Fruit fly (Drosophila melanogaster): ENCODE data around the gene Taf12.

Gene Taf12

dm6 chr3R:11649449-11649848 is 30.0 kb downstream of the Taf12 start:
- peak; percentile 48 for TF ChIP-seq CG11617 (GFP tag; optimal IDR thresholded peaks at IDR 0.05)
- TF ChIP-seq CG33017 (tag; optimal IDR thresholded peaks at IDR 0.05): peak; percentile 84
- peak; percentile 36 for TF ChIP-seq pad (GFP tag; optimal IDR thresholded peaks at IDR 0.05)
- TF ChIP-seq bab1 (GFP tag; optimal IDR thresholded peaks at IDR 0.05): peak; percentile 82
- peak; percentile 45 for TF ChIP-seq toe (GFP tag; optimal IDR thresholded peaks at IDR 0.05)
- peak; percentile 70 for TF ChIP-seq CG14711 (tag; optimal IDR thresholded peaks at IDR 0.05)
- no peak for TF ChIP-seq ovo (GFP tag; optimal IDR thresholded peaks at IDR 0.05)
- peak; percentile 84 for TF ChIP-seq CG7045 (GFP tag; optimal IDR thresholded peaks at IDR 0.05)
- no peak for TF ChIP-seq kay (GFP tag; ENCODE audit: borderline replicate concordance)
- peak; percentile 80 for TF ChIP-seq CG12768 (GFP tag; optimal IDR thresholded peaks at IDR 0.05)
- peak; percentile 68 for TF ChIP-seq Clk (GFP tag; optimal IDR thresholded peaks at IDR 0.05)
- peak; percentile 82 for TF ChIP-seq CG7101 (tag; optimal IDR thresholded peaks at IDR 0.05)
- peak; percentile 33 for TF ChIP-seq Crg-1 (GFP tag; optimal IDR thresholded peaks at IDR 0.05)
- no peak for TF ChIP-seq cic (GFP tag; optimal IDR thresholded peaks at IDR 0.05)
- TF ChIP-seq Mnt (GFP tag; optimal IDR thresholded peaks at IDR 0.05): no peak
- no peak for TF ChIP-seq tj (GFP tag; optimal IDR thresholded peaks at IDR 0.05)
- TF ChIP-seq Hr96 (GFP tag; optimal IDR thresholded peaks at IDR 0.05): peak; percentile 48
- peak; percentile 72 for TF ChIP-seq CG5204 (GFP tag; optimal IDR thresholded peaks at IDR 0.05)
- peak; percentile 50 for TF ChIP-seq CG1620 (GFP tag; optimal IDR thresholded peaks at IDR 0.05)
- no peak for TF ChIP-seq cnc (optimal IDR thresholded peaks at IDR 0.05)

DNA sequence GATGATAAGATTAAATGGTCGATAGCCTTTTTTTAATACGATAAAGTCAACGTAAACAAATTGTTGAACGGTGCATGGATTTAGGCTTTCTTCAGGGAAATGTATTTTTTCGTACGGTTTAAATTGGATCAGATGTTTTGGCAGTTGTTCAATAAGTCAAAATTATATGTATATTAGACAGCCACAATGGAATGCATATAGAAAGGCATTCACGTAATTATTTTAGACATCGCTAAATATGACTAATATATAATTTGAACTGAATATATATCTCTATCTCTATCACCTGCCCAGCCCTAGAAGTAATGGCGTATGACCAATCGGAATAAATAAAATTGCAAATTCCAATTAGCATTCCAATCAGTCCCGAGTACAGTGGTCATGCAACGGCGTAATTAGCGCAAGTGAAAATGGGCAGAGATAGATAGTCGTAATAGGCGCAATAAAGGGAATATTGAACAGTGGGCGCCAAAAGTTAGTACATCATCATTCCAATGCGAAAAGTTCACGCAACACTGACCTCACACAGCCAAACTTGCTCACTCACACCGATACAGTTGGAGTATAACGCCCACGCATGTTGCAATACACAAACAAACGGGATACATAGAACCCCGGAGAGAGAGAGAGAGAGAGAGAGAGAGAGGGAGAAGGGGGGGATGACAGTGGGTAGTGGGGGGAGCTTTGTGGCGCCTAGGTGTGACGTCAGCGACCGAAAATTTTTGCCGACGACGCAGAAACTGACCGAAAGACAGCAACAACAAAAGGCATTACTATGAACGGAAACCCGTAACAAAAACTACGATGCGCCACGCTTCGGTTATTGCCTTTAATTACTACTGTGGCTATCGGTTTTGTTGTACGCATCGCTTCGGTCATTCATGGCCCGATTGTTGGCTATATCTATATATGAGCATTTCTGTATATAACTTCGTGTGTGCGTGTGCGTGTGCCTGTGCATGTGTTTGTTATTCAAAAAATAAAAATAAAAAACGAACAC is 30.8 kb downstream of the Taf12 start:
- TF ChIP-seq ovo (GFP tag; optimal IDR thresholded peaks at IDR 0.05): no peak
- peak; percentile 13 for TF ChIP-seq cic (GFP tag; optimal IDR thresholded peaks at IDR 0.05)
- peak; percentile 33 for TF ChIP-seq CG12768 (GFP tag; optimal IDR thresholded peaks at IDR 0.05)
- TF ChIP-seq kay (GFP tag; ENCODE audit: borderline replicate concordance): peak; percentile 93
- peak; percentile 48 for TF ChIP-seq tj (GFP tag; optimal IDR thresholded peaks at IDR 0.05)

DNA sequence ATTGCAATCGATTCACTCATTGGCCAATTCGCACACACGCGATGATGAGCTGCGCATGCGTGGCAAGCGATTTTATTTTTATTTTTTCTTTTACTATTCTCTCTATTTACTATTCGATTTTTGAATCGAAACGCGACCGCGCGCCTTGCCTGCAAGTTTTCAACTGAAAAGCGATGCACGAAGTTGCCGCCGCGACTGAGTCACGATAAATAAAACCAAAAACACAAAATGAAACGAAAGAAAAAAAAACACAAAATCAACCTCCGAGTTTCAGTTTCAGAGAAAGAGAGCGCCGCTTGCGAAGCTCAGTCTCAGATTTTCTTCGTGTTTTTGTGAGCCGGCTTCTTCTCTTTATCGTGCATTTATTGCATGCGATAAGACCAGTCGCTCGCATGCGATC is 32.7 kb downstream of the Taf12 start:
- TF ChIP-seq kay (GFP tag; ENCODE audit: borderline replicate concordance) (peak; percentile 94), Mnt (GFP tag; optimal IDR thresholded peaks at IDR 0.05) (peak; percentile 2), CG14711 (tag; optimal IDR thresholded peaks at IDR 0.05) (no peak), CG1620 (GFP tag; optimal IDR thresholded peaks at IDR 0.05) (no peak), Crg-1 (GFP tag; optimal IDR thresholded peaks at IDR 0.05) (no peak), pad (GFP tag; optimal IDR thresholded peaks at IDR 0.05) (no peak), toe (GFP tag; optimal IDR thresholded peaks at IDR 0.05) (no peak), CG11617 (GFP tag; optimal IDR thresholded peaks at IDR 0.05) (no peak), tj (GFP tag; optimal IDR thresholded peaks at IDR 0.05) (peak; percentile 52), CG12768 (GFP tag; optimal IDR thresholded peaks at IDR 0.05) (no peak), ovo (GFP tag; optimal IDR thresholded peaks at IDR 0.05) (no peak), CG5204 (GFP tag; optimal IDR thresholded peaks at IDR 0.05) (no peak)

DNA sequence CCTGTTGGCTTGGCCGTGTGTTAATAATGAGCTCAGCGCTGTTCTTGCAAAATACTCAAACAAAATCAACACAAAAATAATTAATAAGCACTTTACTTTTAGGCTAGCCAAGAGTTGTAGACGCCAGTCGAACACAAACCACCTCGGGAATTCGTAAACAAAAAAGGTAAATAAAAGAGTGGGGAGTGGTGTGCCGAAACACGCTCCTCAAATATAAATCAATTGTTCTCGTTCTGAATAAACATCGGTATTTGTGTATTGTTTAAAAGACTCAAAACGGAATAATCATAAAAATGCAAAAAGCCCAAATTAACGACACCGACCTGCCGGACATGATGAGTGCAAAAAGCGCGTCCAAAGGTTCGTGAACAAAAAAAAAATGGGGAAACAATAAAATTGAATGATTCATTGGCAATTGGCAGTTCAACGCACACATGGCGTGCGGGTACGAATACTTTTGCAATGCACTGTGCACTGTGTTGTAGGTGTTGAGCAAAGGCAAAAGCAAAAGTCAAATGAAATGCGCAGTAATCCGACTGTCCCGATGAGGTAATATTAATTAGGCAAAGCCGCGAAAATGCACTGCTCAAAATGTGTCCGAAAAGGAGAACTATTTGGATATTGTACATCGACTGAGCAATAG is 39.4 kb downstream of the Taf12 start:
- TF ChIP-seq Mnt (GFP tag; optimal IDR thresholded peaks at IDR 0.05) (peak; percentile 54), kay (GFP tag; ENCODE audit: borderline replicate concordance) (peak; percentile 80), Crg-1 (GFP tag; optimal IDR thresholded peaks at IDR 0.05) (peak; percentile 15), tj (GFP tag; optimal IDR thresholded peaks at IDR 0.05) (peak; percentile 95), Clk (GFP tag; optimal IDR thresholded peaks at IDR 0.05) (no peak)

DNA sequence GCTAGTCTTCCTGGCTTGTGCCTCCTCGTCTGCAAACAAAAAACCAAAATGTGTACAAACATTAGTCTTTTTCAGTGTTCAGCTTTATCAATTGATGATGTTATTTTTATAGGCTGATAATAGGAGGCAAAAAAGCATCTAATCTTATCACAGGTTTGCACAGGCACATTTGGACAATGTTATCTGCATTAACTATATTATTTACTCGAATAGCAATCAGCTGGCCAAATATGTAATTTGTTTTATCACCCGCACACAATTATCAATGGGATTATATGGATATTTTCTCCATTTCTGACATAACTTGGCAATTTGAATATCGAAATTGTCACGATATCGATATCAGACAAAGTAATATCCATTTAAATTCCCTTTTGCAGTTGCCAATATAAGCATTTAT is 41.9 kb downstream of the Taf12 start:
- no peak for TF ChIP-seq CG7045 (GFP tag; optimal IDR thresholded peaks at IDR 0.05)
- TF ChIP-seq Hr96 (GFP tag; optimal IDR thresholded peaks at IDR 0.05): no peak
- no peak for TF ChIP-seq pad (GFP tag; optimal IDR thresholded peaks at IDR 0.05)
- TF ChIP-seq CG7101 (tag; optimal IDR thresholded peaks at IDR 0.05): no peak
- TF ChIP-seq CG11617 (GFP tag; optimal IDR thresholded peaks at IDR 0.05): no peak
- TF ChIP-seq CG14711 (tag; optimal IDR thresholded peaks at IDR 0.05): no peak
- TF ChIP-seq ovo (GFP tag; optimal IDR thresholded peaks at IDR 0.05): no peak
- no peak for TF ChIP-seq Mnt (GFP tag; optimal IDR thresholded peaks at IDR 0.05)
- no peak for TF ChIP-seq CG12768 (GFP tag; optimal IDR thresholded peaks at IDR 0.05)
- no peak for TF ChIP-seq kay (GFP tag; ENCODE audit: borderline replicate concordance)
- TF ChIP-seq tj (GFP tag; optimal IDR thresholded peaks at IDR 0.05): no peak
- no peak for TF ChIP-seq Clk (GFP tag; optimal IDR thresholded peaks at IDR 0.05)
- TF ChIP-seq CG5204 (GFP tag; optimal IDR thresholded peaks at IDR 0.05): no peak
- no peak for TF ChIP-seq Crg-1 (GFP tag; optimal IDR thresholded peaks at IDR 0.05)
- no peak for TF ChIP-seq toe (GFP tag; optimal IDR thresholded peaks at IDR 0.05)
- TF ChIP-seq cnc (optimal IDR thresholded peaks at IDR 0.05): no peak
- no peak for TF ChIP-seq cic (GFP tag; optimal IDR thresholded peaks at IDR 0.05)

DNA sequence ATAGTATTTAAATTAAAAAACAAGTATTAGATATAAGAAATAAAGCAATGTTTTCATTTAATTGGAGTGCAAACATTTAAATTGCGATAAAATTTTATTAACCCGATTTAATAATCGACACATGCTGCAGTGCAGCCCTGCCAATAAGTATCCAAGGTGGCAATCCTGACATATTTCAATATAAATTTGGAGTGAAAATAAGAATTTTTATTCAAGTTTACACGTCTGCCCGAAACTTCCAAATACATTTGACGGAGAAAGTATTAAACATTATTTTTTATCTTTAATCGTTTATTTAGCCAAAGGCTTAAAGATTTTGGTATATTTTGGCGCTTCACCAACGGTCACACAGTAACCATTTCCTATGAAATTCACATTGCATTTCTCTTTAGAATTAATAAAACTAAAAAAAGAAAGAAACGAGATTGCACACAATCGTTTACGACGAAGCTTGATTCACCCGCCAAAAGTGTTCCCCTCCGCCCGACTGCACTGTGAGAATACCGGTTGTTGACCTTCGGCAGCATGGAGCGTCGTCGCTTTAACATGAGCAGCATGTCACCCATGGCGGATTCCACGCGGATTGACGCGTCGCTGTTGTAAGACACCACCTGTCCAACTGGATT is 51.0 kb downstream of the Taf12 start, which contains the start of gene CG14712:
Gene CG14712 (plus strand): TSS at position 344 of the 626 bp plus-strand sequence.
- TF ChIP-seq kay (GFP tag; ENCODE audit: borderline replicate concordance) (no peak), CG1620 (GFP tag; optimal IDR thresholded peaks at IDR 0.05) (peak; percentile 53), pad (GFP tag; optimal IDR thresholded peaks at IDR 0.05) (peak; percentile 19), Mnt (GFP tag; optimal IDR thresholded peaks at IDR 0.05) (peak; percentile 63), CG14711 (tag; optimal IDR thresholded peaks at IDR 0.05) (peak; percentile 99), CG11617 (GFP tag; optimal IDR thresholded peaks at IDR 0.05) (peak; percentile 2), Crg-1 (GFP tag; optimal IDR thresholded peaks at IDR 0.05) (peak; percentile 9), bab1 (GFP tag; optimal IDR thresholded peaks at IDR 0.05) (peak; percentile 47), CG7101 (tag; optimal IDR thresholded peaks at IDR 0.05) (peak; percentile 55), CG7045 (GFP tag; optimal IDR thresholded peaks at IDR 0.05) (no peak), Hr96 (GFP tag; optimal IDR thresholded peaks at IDR 0.05) (no peak)

Data from whole organism, adult.